Fruit fly (Drosophila melanogaster): ENCODE data around the gene CG8087.

Gene CG8087

dm6 chr3R:14586480-14587443, 22.2 kb upstream of the CG8087 start (continued):
- TF ChIP-seq Hmx (GFP tag; optimal IDR thresholded peaks at IDR 0.05) (no peak), CG13775 (GFP tag; optimal IDR thresholded peaks at IDR 0.05) (no peak), CG18011 (GFP tag; optimal IDR thresholded peaks at IDR 0.05) (no peak), CG9727 (GFP tag; optimal IDR thresholded peaks at IDR 0.05) (peak; percentile 52), chn (GFP tag; optimal IDR thresholded peaks at IDR 0.05) (no peak), run (tag; optimal IDR thresholded peaks at IDR 0.05) (no peak), sc (optimal IDR thresholded peaks at IDR 0.05) (no peak), sc (GFP tag; optimal IDR thresholded peaks at IDR 0.05) (peak; percentile 11), pum (GFP tag; optimal IDR thresholded peaks at IDR 0.05) (no peak), CG8924 (tag; optimal IDR thresholded peaks at IDR 0.05) (peak; percentile 26), NFAT (GFP tag; IDR thresholded peaks at IDR 0.05) (no peak), Sox102F (GFP tag; optimal IDR thresholded peaks at IDR 0.05) (peak; percentile 16), lbe (GFP tag; optimal IDR thresholded peaks at IDR 0.05) (no peak), p53 (GFP tag; optimal IDR thresholded peaks at IDR 0.05) (no peak), Fer2 (tag; optimal IDR thresholded peaks at IDR 0.05) (no peak), Sin3A (optimal IDR thresholded peaks at IDR 0.05) (no peak), chif (GFP tag; optimal IDR thresholded peaks at IDR 0.05) (peak in 1 of 2 experiments; percentile 12), fru (optimal IDR thresholded peaks at IDR 0.05) (no peak), az2 (GFP tag; optimal IDR thresholded peaks at IDR 0.05) (no peak), Rfx (GFP tag; IDR thresholded peaks at IDR 0.05) (no peak), peb (GFP tag; IDR thresholded peaks at IDR 0.05) (no peak), ems (GFP tag; optimal IDR thresholded peaks at IDR 0.05) (no peak), Dref (GFP tag; IDR thresholded peaks at IDR 0.05) (no peak), CG10979 (tag; optimal IDR thresholded peaks at IDR 0.05) (peak; percentile 5), CG16815 (GFP tag; optimal IDR thresholded peaks at IDR 0.05) (peak; percentile 54), Xrp1 (GFP tag; IDR thresholded peaks at IDR 0.05) (peak; percentile 39; the same call in 1 of the 2 replicates), Hr78 (GFP tag; optimal IDR thresholded peaks at IDR 0.05) (no peak), Side (GFP tag; optimal IDR thresholded peaks at IDR 0.05) (no peak), CTCF (GFP tag; optimal IDR thresholded peaks at IDR 0.05) (no peak), Elba2 (GFP tag; optimal IDR thresholded peaks at IDR 0.05) (no peak), CG10462 (GFP tag; optimal IDR thresholded peaks at IDR 0.05) (no peak), sisA (GFP tag; IDR thresholded peaks at IDR 0.05) (no peak), CG9932 (GFP tag; IDR thresholded peaks at IDR 0.05) (no peak), Max (GFP tag; optimal IDR thresholded peaks at IDR 0.05) (no peak), CG7839 (tag; optimal IDR thresholded peaks at IDR 0.05) (peak; percentile 19), usp (GFP tag; optimal IDR thresholded peaks at IDR 0.05) (no peak), lola (GFP tag; optimal IDR thresholded peaks at IDR 0.05) (peak in 1 of 3 experiments; percentile 71), CG13123 (GFP tag; optimal IDR thresholded peaks at IDR 0.05) (no peak), sob (GFP tag; IDR thresholded peaks at IDR 0.05) (no peak), CG31388 (GFP tag; optimal IDR thresholded peaks at IDR 0.05) (no peak), CG31441 (GFP tag; IDR thresholded peaks at IDR 0.05) (0 out of 2 replicates have a peak, but pooled peaks have one; percentile 38), H15 (GFP tag; IDR thresholded peaks at IDR 0.05) (no peak), slbo (GFP tag; IDR thresholded peaks at IDR 0.05) (no peak), CG2889 (GFP tag; IDR thresholded peaks at IDR 0.05) (no peak), CG11696 (GFP tag; IDR thresholded peaks at IDR 0.05) (no peak), pnt (GFP tag; optimal IDR thresholded peaks at IDR 0.05) (no peak), CG14050 (GFP tag; IDR thresholded peaks at IDR 0.05) (no peak), CG33557 (GFP tag; optimal IDR thresholded peaks at IDR 0.05) (peak; percentile 43), CG17359 (tag; optimal IDR thresholded peaks at IDR 0.05) (no peak), NC2β (GFP tag; optimal IDR thresholded peaks at IDR 0.05) (no peak), sim (GFP tag; IDR thresholded peaks at IDR 0.05) (no peak), CG12942 (GFP tag; optimal IDR thresholded peaks at IDR 0.05) (no peak)

Measured in whole organism, embryonic.